Worm (Caenorhabditis elegans) whole organism, L3 larva: ENCODE results near the gene cra-1.
A peak's percentile ranks its signal among the peaks of the same experiment; 100 is the strongest.

Source experiments
- R02D3.7 ChIP-seq: fragments of 150-350 bp; optimal IDR thresholded peaks from 2 replicates; lab custom pipeline; 2014; ENCODE audit warnings: missing biosample characterization, missing genetic modification characterization
- ZK546.5 ChIP-seq: sonication (generic microtip); optimal IDR thresholded peaks from 2 replicates; lab custom pipeline; 2017; ENCODE audit warnings: missing biosample characterization, missing genetic modification characterization
- aly-2 ChIP-seq: fragments of 150-350 bp; optimal IDR thresholded peaks from 2 replicates; lab custom pipeline; 2014; ENCODE audit warnings: missing biosample characterization, missing genetic modification characterization
- ama-1 ChIP-seq: fragments of 150-350 bp; optimal IDR thresholded peaks from 2 replicates; lab custom pipeline; 2018
- ceh-16 ChIP-seq: sonication (generic microtip); optimal IDR thresholded peaks from 2 replicates; lab custom pipeline; 2017; ENCODE audit warnings: missing biosample characterization, missing genetic modification characterization
- ceh-28 ChIP-seq: fragments of 150-350 bp; optimal IDR thresholded peaks from 2 replicates; lab custom pipeline; 2014; ENCODE audit warnings: missing biosample characterization, missing genetic modification reagents, missing genetic modification characterization
- ceh-82 ChIP-seq: fragments of 150-350 bp; optimal IDR thresholded peaks from 2 replicates; lab custom pipeline; 2014; ENCODE audit warnings: missing biosample characterization, missing genetic modification characterization
- ceh-9 ChIP-seq: sonication (generic microtip); optimal IDR thresholded peaks from 2 replicates; lab custom pipeline; 2018; ENCODE audit warnings: missing biosample characterization, missing genetic modification characterization
- daf-12 ChIP-seq: fragments of 150-350 bp; optimal IDR thresholded peaks from 2 replicates; lab custom pipeline; 2014; ENCODE audit warnings: missing biosample characterization, missing genetic modification reagents, missing genetic modification characterization
- egl-27 ChIP-seq: sonication (generic microtip); optimal IDR thresholded peaks from 4 replicates; lab custom pipeline; 2017; ENCODE audit warnings: missing biosample characterization, missing genetic modification reagents, missing genetic modification characterization
- egl-5 ChIP-seq: fragments of 150-350 bp; optimal IDR thresholded peaks from 2 replicates; lab custom pipeline; 2017; ENCODE audit warnings: missing biosample characterization, missing genetic modification reagents, missing genetic modification characterization, inconsistent platforms
- elt-1 ChIP-seq: fragments of 150-350 bp; optimal IDR thresholded peaks from 2 replicates; lab custom pipeline; 2014; ENCODE audit warnings: missing biosample characterization, missing genetic modification characterization
- elt-2 ChIP-seq: sonication (generic microtip); optimal IDR thresholded peaks from 2 replicates; lab custom pipeline; 2016; ENCODE audit warnings: missing genetic modification reagents, mild to moderate bottlenecking, missing genetic modification characterization, missing compliant biosample characterization
- elt-3 ChIP-seq, 3 experiments: fragments of 150-350 bp in 1 of 3; sonication (generic microtip) in 2 of 3; optimal IDR thresholded peaks; 2 replicates in 2 of 3; 4 replicates in 1 of 3; lab custom pipeline; 2014 to 2017; ENCODE audit warnings: missing biosample characterization in 3 of 3, missing genetic modification characterization in 3 of 3
- eor-1 ChIP-seq, 2 experiments: fragments of 150-350 bp; optimal IDR thresholded peaks; 2 replicates each; lab custom pipeline; 2014 to 2018; ENCODE audit warnings: missing biosample characterization in 2 of 2, missing genetic modification characterization in 2 of 2
- fkh-10 ChIP-seq: sonication (generic microtip); optimal IDR thresholded peaks from 2 replicates; lab custom pipeline; 2017; ENCODE audit warnings: missing biosample characterization, missing genetic modification reagents, missing genetic modification characterization
- fkh-2 ChIP-seq: fragments of 150-350 bp; optimal IDR thresholded peaks from 2 replicates; lab custom pipeline; 2014; ENCODE audit warnings: missing biosample characterization, missing genetic modification reagents, missing genetic modification characterization
- fos-1 ChIP-seq: fragments of 150-350 bp; optimal IDR thresholded peaks from 2 replicates; lab custom pipeline; 2014; ENCODE audit warnings: missing biosample characterization, missing genetic modification characterization
- hmg-11 ChIP-seq: sonication (generic microtip); optimal IDR thresholded peaks from 2 replicates; lab custom pipeline; 2016; ENCODE audit warnings: missing genetic modification characterization, missing compliant biosample characterization
- jun-1 ChIP-seq: fragments of 150-350 bp; optimal IDR thresholded peaks from 2 replicates; lab custom pipeline; 2014; ENCODE audit warnings: missing biosample characterization, missing genetic modification reagents, missing genetic modification characterization
- lin-15B ChIP-seq: fragments of 150-350 bp; optimal IDR thresholded peaks from 2 replicates; lab custom pipeline; 2014; ENCODE audit warnings: missing biosample characterization, missing genetic modification characterization
- lin-39 ChIP-seq: fragments of 150-350 bp; optimal IDR thresholded peaks from 2 replicates; lab custom pipeline; 2018; ENCODE audit warnings: missing biosample characterization, missing genetic modification reagents, missing genetic modification characterization
- lsy-12 ChIP-seq: sonication (generic microtip); optimal IDR thresholded peaks from 2 replicates; lab custom pipeline; 2016; ENCODE audit warnings: mild to moderate bottlenecking, missing genetic modification characterization, missing compliant biosample characterization
- mdl-1 ChIP-seq: fragments of 150-350 bp; optimal IDR thresholded peaks from 2 replicates; lab custom pipeline; 2014; ENCODE audit warnings: missing biosample characterization, missing genetic modification characterization
- mml-1 ChIP-seq: fragments of 150-350 bp; sonication (generic microtip); optimal IDR thresholded peaks from 3 replicates; lab custom pipeline; 2014; ENCODE audit warnings: missing biosample characterization, missing genetic modification characterization
- nfya-1 ChIP-seq: sonication (generic microtip); optimal IDR thresholded peaks from 2 replicates; lab custom pipeline; 2017; ENCODE audit warnings: missing genetic modification characterization, mild to moderate bottlenecking, missing compliant biosample characterization, antibody characterized with exemption, moderate library complexity; ENCODE audit not compliant: insufficient read depth
- nhr-11 ChIP-seq: fragments of 150-350 bp; optimal IDR thresholded peaks from 2 replicates; lab custom pipeline; 2014; ENCODE audit warnings: missing biosample characterization, missing genetic modification characterization
- nhr-12 ChIP-seq: fragments of 150-350 bp; optimal IDR thresholded peaks from 2 replicates; lab custom pipeline; 2014; ENCODE audit warnings: missing biosample characterization, missing genetic modification characterization
- nhr-23 ChIP-seq: fragments of 150-350 bp; optimal IDR thresholded peaks from 2 replicates; lab custom pipeline; 2014; ENCODE audit warnings: missing biosample characterization, missing genetic modification reagents, missing genetic modification characterization
- nhr-237 ChIP-seq: fragments of 150-350 bp; optimal IDR thresholded peaks from 2 replicates; lab custom pipeline; 2014; ENCODE audit warnings: missing biosample characterization, missing genetic modification characterization
- nhr-25 ChIP-seq: sonication (generic microtip); optimal IDR thresholded peaks from 2 replicates; lab custom pipeline; 2017; ENCODE audit warnings: missing biosample characterization, missing genetic modification characterization
- nhr-28 ChIP-seq: fragments of 150-350 bp; optimal IDR thresholded peaks from 2 replicates; lab custom pipeline; 2014; ENCODE audit warnings: missing biosample characterization, missing genetic modification characterization
- nhr-43 ChIP-seq: sonication (generic microtip); optimal IDR thresholded peaks from 2 replicates; lab custom pipeline; 2016; ENCODE audit warnings: mild to moderate bottlenecking, missing genetic modification characterization, missing compliant biosample characterization; ENCODE audit not compliant: poor library complexity, severe bottlenecking
- nhr-67 ChIP-seq: fragments of 150-350 bp; optimal IDR thresholded peaks from 2 replicates; lab custom pipeline; 2014; ENCODE audit warnings: missing biosample characterization, missing genetic modification characterization
- nhr-76 ChIP-seq: fragments of 150-350 bp; sonication (generic microtip); optimal IDR thresholded peaks from 5 replicates; lab custom pipeline; 2014; ENCODE audit warnings: missing biosample characterization, missing genetic modification characterization
- nhr-77 ChIP-seq: fragments of 150-350 bp; optimal IDR thresholded peaks from 2 replicates; lab custom pipeline; 2014; ENCODE audit warnings: missing biosample characterization, missing genetic modification characterization
- pha-4 ChIP-seq: fragments of 150-350 bp; optimal IDR thresholded peaks from 2 replicates; lab custom pipeline; 2014; ENCODE audit warnings: missing biosample characterization, missing genetic modification reagents, missing genetic modification characterization
- pqm-1 ChIP-seq: fragments of 150-350 bp; optimal IDR thresholded peaks from 2 replicates; lab custom pipeline; 2017; ENCODE audit warnings: missing biosample characterization, missing genetic modification characterization, inconsistent platforms
- sea-2 ChIP-seq: fragments of 150-350 bp; sonication (generic microtip); optimal IDR thresholded peaks from 4 replicates; lab custom pipeline; 2014; ENCODE audit warnings: missing biosample characterization, missing genetic modification reagents, missing genetic modification characterization
- skn-1 ChIP-seq: fragments of 150-350 bp; optimal IDR thresholded peaks from 2 replicates; lab custom pipeline; 2014; ENCODE audit warnings: missing biosample characterization, missing genetic modification characterization
- snpc-4 ChIP-seq: fragments of 150-350 bp; optimal IDR thresholded peaks from 2 replicates; lab custom pipeline; 2014; ENCODE audit warnings: missing biosample characterization, missing genetic modification characterization
- tbx-2 ChIP-seq: sonication (generic microtip); optimal IDR thresholded peaks from 2 replicates; lab custom pipeline; 2016; ENCODE audit warnings: mild to moderate bottlenecking, missing genetic modification characterization, missing compliant biosample characterization
- unc-39 ChIP-seq: sonication (generic microtip); optimal IDR thresholded peaks from 4 replicates; lab custom pipeline; 2017; ENCODE audit warnings: missing biosample characterization, missing genetic modification characterization
- unc-62 ChIP-seq: fragments of 150-350 bp; sonication (generic microtip); optimal IDR thresholded peaks from 4 replicates; lab custom pipeline; 2014; ENCODE audit warnings: missing biosample characterization, missing genetic modification reagents, missing genetic modification characterization
- zag-1 ChIP-seq: fragments of 150-350 bp; optimal IDR thresholded peaks from 2 replicates; lab custom pipeline; 2014; ENCODE audit warnings: missing biosample characterization, missing genetic modification characterization
- ztf-11 ChIP-seq: fragments of 150-350 bp; optimal IDR thresholded peaks from 2 replicates; lab custom pipeline; 2014; ENCODE audit warnings: missing biosample characterization, missing genetic modification characterization
- ztf-4 ChIP-seq: fragments of 150-350 bp; optimal IDR thresholded peaks from 2 replicates; lab custom pipeline; 2014; ENCODE audit warnings: missing biosample characterization, missing genetic modification characterization

The cra-1 gene

DNA sequence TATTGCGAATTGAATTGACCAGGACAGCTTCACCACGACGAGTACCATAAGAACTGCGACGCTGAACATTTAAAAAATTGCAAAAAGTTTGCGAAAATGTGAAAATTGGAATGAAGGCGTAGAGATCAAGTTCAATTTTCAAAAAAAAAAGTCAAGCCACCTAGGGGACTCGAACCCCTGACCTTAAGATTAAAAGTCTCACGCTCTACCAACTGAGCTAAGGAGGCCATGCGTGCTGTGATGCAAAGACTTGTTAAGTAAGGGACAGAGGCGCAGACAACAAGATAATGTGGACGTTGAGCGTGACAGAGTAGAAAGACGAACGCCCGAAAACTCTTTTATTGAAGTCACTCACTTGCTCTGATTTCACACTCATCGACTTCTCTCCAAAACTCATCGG lies 18.3 kb upstream of the cra-1 start:
- TF ChIP-seq nhr-43 (tag; lab: Kevin White, UChicago) (peak; percentile 25), aly-2 (tag; lab: Kevin White, UChicago) (no peak), R02D3.7 (peak; percentile 45), ceh-28 (tag; lab: Kevin White, UChicago) (no peak), elt-1 (no peak), fkh-2 (no peak), nhr-11 (no peak), zag-1 (no peak), mml-1 (tag; lab: Kevin White, UChicago) (no peak), mdl-1 (tag; lab: Kevin White, UChicago) (no peak), nhr-12 (tag; lab: Kevin White, UChicago) (no peak), fos-1 (tag; lab: Kevin White, UChicago) (no peak), nfya-1 (tag; lab: Kevin White, UChicago) (peak; percentile 67), egl-5 (tag; lab: Kevin White, UChicago) (no peak), daf-12 (tag; lab: Kevin White, UChicago) (no peak), pha-4 (no peak), ztf-11 (tag; lab: Kevin White, UChicago) (no peak), ZK546.5 (tag; lab: Kevin White, UChicago) (no peak), skn-1 (tag; lab: Kevin White, UChicago) (no peak), ceh-82 (no peak), egl-27 (tag; lab: Kevin White, UChicago) (peak; percentile 32), unc-62 (GFP tag; lab: Kevin White, UChicago) (no peak), lin-39 (tag; lab: Kevin White, UChicago) (peak; percentile 53), elt-3 (tag; optimal IDR thresholded peaks at IDR 0.05; lab: Kevin White, UChicago) (peak in 1 of 3 experiments; percentile 59), fkh-10 (GFP tag; lab: Kevin White, UChicago) (no peak), unc-39 (tag; lab: Kevin White, UChicago) (no peak), pqm-1 (tag; lab: Kevin White, UChicago) (peak; percentile 33), jun-1 (tag; lab: Kevin White, UChicago) (no peak), elt-2 (tag; lab: Kevin White, UChicago) (peak; percentile 35), ceh-9 (no peak), sea-2 (GFP tag; lab: Kevin White, UChicago) (no peak), ama-1 (peak; percentile 18), snpc-4 (tag; lab: Kevin White, UChicago) (no peak), nhr-67 (tag; lab: Kevin White, UChicago) (no peak), nhr-76 (tag; lab: Kevin White, UChicago) (no peak), nhr-28 (no peak), lin-15B (peak; percentile 32), nhr-23 (tag; lab: Kevin White, UChicago) (no peak), lsy-12 (tag; lab: Kevin White, UChicago) (peak; percentile 67), eor-1 (tag; optimal IDR thresholded peaks at IDR 0.05; lab: Kevin White, UChicago) (no peak), nhr-237 (tag; lab: Kevin White, UChicago) (no peak), tbx-2 (peak; percentile 28), ztf-4 (tag; lab: Kevin White, UChicago) (no peak), ceh-16 (tag; lab: Kevin White, UChicago) (no peak), hmg-11 (peak; percentile 89), nhr-25 (no peak), nhr-77 (tag; lab: Kevin White, UChicago) (no peak)

ce11 chrIII:6885889-6886288 lies 16.6 kb upstream of the cra-1 start:
- TF ChIP-seq pqm-1 (tag; lab: Kevin White, UChicago) (no peak), fkh-2 (no peak), tbx-2 (no peak), snpc-4 (tag; lab: Kevin White, UChicago) (no peak), ceh-82 (no peak)
